Worm (Caenorhabditis elegans) whole organism, young adult: Measurements from ENCODE around the gene cone-1.
"Not testable (repeated sequence)": the region's sequence is repeated elsewhere in the genome, so short reads cannot be mapped to it uniquely, and the experiment has no call there.

Experiments used
- B0261.1 ChIP-seq: sonication (generic microtip); optimal IDR thresholded peaks from 2 replicates; lab custom pipeline; 2016; ENCODE audit warnings: mild to moderate bottlenecking, missing genetic modification characterization, moderate library complexity, missing compliant biosample characterization
- D2030.7 ChIP-seq: fragments of 200-800 bp; sonication (Bioruptor generic); IDR thresholded peaks from 2 replicates; pipeline ENCODE4 v1.3.6; 2022; ENCODE audit warnings: missing genetic modification reagents, missing genetic modification characterization, missing compliant biosample characterization
- F33H1.4 ChIP-seq: fragments of 200-800 bp; sonication (Bioruptor generic); IDR thresholded peaks from 2 replicates; pipeline ENCODE4 v1.3.6; 2022; ENCODE audit warnings: missing genetic modification reagents, missing genetic modification characterization, missing compliant biosample characterization
- F39B2.1 ChIP-seq: fragments of 200-800 bp; sonication (Bioruptor generic); IDR thresholded peaks from 2 replicates; pipeline ENCODE4 v1.3.6; 2022; ENCODE audit warnings: missing genetic modification reagents, missing genetic modification characterization, missing compliant biosample characterization
- Y53F4B.3 ChIP-seq: fragments of 200-800 bp; sonication (Bioruptor generic); IDR thresholded peaks from 2 replicates; pipeline ENCODE4 v1.3.6; 2022; ENCODE audit warnings: missing genetic modification reagents, missing genetic modification characterization, missing compliant biosample characterization
- Y53G8AR.9 ChIP-seq: fragments of 200-800 bp; sonication (Bioruptor generic); conservative IDR thresholded peaks from 2 replicates; pipeline ENCODE4 v1.3.6; 2022; ENCODE audit warnings: missing genetic modification reagents, missing genetic modification characterization, missing compliant biosample characterization
- Y95B8A.8 ChIP-seq: fragments of 200-800 bp; sonication (Bioruptor generic); IDR thresholded peaks from 2 replicates; pipeline ENCODE4 v1.3.6; 2022; ENCODE audit warnings: missing genetic modification reagents, missing genetic modification characterization, missing compliant biosample characterization
- aptf-3 ChIP-seq: fragments of 200-800 bp; sonication (Bioruptor generic); IDR thresholded peaks from 2 replicates; pipeline ENCODE4 v1.3.6; 2022; ENCODE audit warnings: missing genetic modification characterization, missing compliant biosample characterization
- attf-3 ChIP-seq: fragments of 200-800 bp; sonication (Bioruptor generic); conservative IDR thresholded peaks from 2 replicates; pipeline ENCODE4 v1.3.6; 2022; ENCODE audit warnings: missing genetic modification reagents, missing genetic modification characterization, missing compliant biosample characterization
- attf-6 ChIP-seq: fragments of 200-800 bp; sonication (Bioruptor generic); IDR thresholded peaks from 2 replicates; pipeline ENCODE4 v1.3.6; 2022; ENCODE audit warnings: missing genetic modification reagents, missing genetic modification characterization, missing compliant biosample characterization
- bed-1 ChIP-seq: fragments of 200-800 bp; sonication (Bioruptor generic); IDR thresholded peaks from 2 replicates; pipeline ENCODE4 v1.3.6; 2022; ENCODE audit warnings: missing genetic modification reagents, missing genetic modification characterization, missing compliant biosample characterization
- cebp-2 ChIP-seq: fragments of 200-800 bp; sonication (Bioruptor generic); IDR thresholded peaks from 2 replicates; pipeline ENCODE4 v1.3.6; 2022; ENCODE audit warnings: missing genetic modification characterization, missing compliant biosample characterization
- ceh-100 ChIP-seq: fragments of 200-800 bp; sonication (Bioruptor generic); IDR thresholded peaks from 2 replicates; pipeline ENCODE4 v1.3.6; 2022; ENCODE audit warnings: missing genetic modification reagents, missing genetic modification characterization, missing compliant biosample characterization
- ceh-40 ChIP-seq: fragments of 200-800 bp; sonication (Bioruptor generic); IDR thresholded peaks from 2 replicates; pipeline ENCODE4 v1.3.6; 2022; ENCODE audit warnings: missing genetic modification characterization, missing compliant biosample characterization
- ceh-58 ChIP-seq: fragments of 200-800 bp; sonication (Bioruptor generic); IDR thresholded peaks from 2 replicates; pipeline ENCODE4 v1.3.6; 2022; ENCODE audit warnings: missing genetic modification characterization, missing compliant biosample characterization
- ceh-91 ChIP-seq: fragments of 200-800 bp; sonication (Bioruptor generic); IDR thresholded peaks from 2 replicates; pipeline ENCODE4 v1.3.6; 2022; ENCODE audit warnings: missing genetic modification reagents, missing genetic modification characterization, missing compliant biosample characterization
- egl-18 ChIP-seq: fragments of 200-800 bp; sonication (Bioruptor generic); IDR thresholded peaks from 2 replicates; pipeline ENCODE4 v1.3.6; 2022; ENCODE audit warnings: missing genetic modification reagents, missing genetic modification characterization, missing compliant biosample characterization
- egrh-3 ChIP-seq: fragments of 200-800 bp; sonication (Bioruptor generic); IDR thresholded peaks from 2 replicates; pipeline ENCODE4 v1.3.6; 2022; ENCODE audit warnings: missing genetic modification reagents, missing genetic modification characterization, missing compliant biosample characterization
- him-1 ChIP-seq: sonication (generic microtip); optimal IDR thresholded peaks from 2 replicates; lab custom pipeline; 2016; ENCODE audit warnings: missing genotype, missing genetic modification reagents, missing genetic modification characterization, missing compliant biosample characterization
- hmg-1.2 ChIP-seq: fragments of 200-800 bp; sonication (Bioruptor generic); IDR thresholded peaks from 2 replicates; pipeline ENCODE4 v1.3.6; 2022; ENCODE audit warnings: missing genetic modification reagents, missing genetic modification characterization, missing compliant biosample characterization
- hmg-20 ChIP-seq: fragments of 200-800 bp; sonication (Bioruptor generic); IDR thresholded peaks from 2 replicates; pipeline ENCODE4 v1.3.6; 2022; ENCODE audit warnings: missing genetic modification reagents, missing genetic modification characterization, missing compliant biosample characterization
- hsf-1 ChIP-seq: fragments of 200-800 bp; sonication (Bioruptor generic); IDR thresholded peaks from 2 replicates; pipeline ENCODE4 v1.3.6; 2022; ENCODE audit warnings: missing genetic modification reagents, missing genetic modification characterization, missing compliant biosample characterization
- lag-1 ChIP-seq: fragments of 200-800 bp; sonication (Bioruptor generic); IDR thresholded peaks from 2 replicates; pipeline ENCODE4 v1.3.6; 2022; ENCODE audit warnings: missing genetic modification reagents, missing genetic modification characterization, missing compliant biosample characterization
- let-526 ChIP-seq: fragments of 200-800 bp; sonication (Bioruptor generic); IDR thresholded peaks from 2 replicates; pipeline ENCODE4 v1.3.6; 2022; ENCODE audit warnings: missing genetic modification reagents, missing genetic modification characterization, missing compliant biosample characterization
- madf-3 ChIP-seq: fragments of 200-800 bp; sonication (Bioruptor generic); IDR thresholded peaks from 2 replicates; pipeline ENCODE4 v1.3.6; 2022; ENCODE audit warnings: missing genetic modification reagents, missing genetic modification characterization, missing compliant biosample characterization
- madf-6 ChIP-seq: fragments of 200-800 bp; sonication (Bioruptor generic); IDR thresholded peaks from 2 replicates; pipeline ENCODE4 v1.3.6; 2022; ENCODE audit warnings: missing genetic modification reagents, missing genetic modification characterization, missing compliant biosample characterization
- mcd-1 ChIP-seq: fragments of 200-800 bp; sonication (Bioruptor generic); IDR thresholded peaks from 2 replicates; pipeline ENCODE4 v1.3.6; 2022; ENCODE audit warnings: missing genetic modification reagents, missing genetic modification characterization, missing compliant biosample characterization
- nfya-2 ChIP-seq: fragments of 200-800 bp; sonication (Bioruptor generic); IDR thresholded peaks from 2 replicates; pipeline ENCODE4 v1.3.6; 2022; ENCODE audit warnings: missing genetic modification reagents, missing genetic modification characterization, missing compliant biosample characterization
- nfyb-1 ChIP-seq: fragments of 200-800 bp; sonication (Bioruptor generic); IDR thresholded peaks from 2 replicates; pipeline ENCODE4 v1.3.6; 2022; ENCODE audit warnings: missing genetic modification reagents, missing genetic modification characterization, missing compliant biosample characterization
- pbrm-1 ChIP-seq: fragments of 200-800 bp; sonication (Bioruptor generic); IDR thresholded peaks from 2 replicates; pipeline ENCODE4 v1.3.6; 2022; ENCODE audit warnings: missing genetic modification reagents, missing genetic modification characterization, missing compliant biosample characterization
- rpc-1 ChIP-seq, 2 experiments: fragments of 150-350 bp in 1 of 2; sonication (generic microtip) in 1 of 2; optimal IDR thresholded peaks; 2 replicates each; lab custom pipeline; 2014 to 2018; ENCODE audit warnings: missing biosample characterization in 1 of 2, missing genetic modification characterization in 1 of 2, missing genetic modification reagents in 1 of 2, missing genotype in 1 of 2
- sea-2 ChIP-seq: fragments of 200-800 bp; sonication (Bioruptor generic); IDR thresholded peaks from 2 replicates; pipeline ENCODE4 v1.3.6; 2022; ENCODE audit warnings: missing genetic modification characterization, missing compliant biosample characterization
- snpc-4 ChIP-seq, 5 experiments: fragments of 150-350 bp in 1 of 5; sonication (generic microtip) in 4 of 5; optimal IDR thresholded peaks; 2 replicates each; lab custom pipeline; 2014 to 2018; ENCODE audit warnings: missing genetic modification characterization in 5 of 5, missing biosample characterization in 3 of 5, antibody characterized with exemption in 2 of 5, mild to moderate bottlenecking in 2 of 5, missing compliant biosample characterization in 2 of 5, missing genotype in 2 of 5, moderate library complexity in 2 of 5, missing genetic modification reagents in 1 of 5
- tbp1 ChIP-seq: fragments of 200-800 bp; sonication (Bioruptor generic); optimal IDR thresholded peaks from 2 replicates; lab custom pipeline; 2018; ENCODE audit warnings: mild to moderate bottlenecking, missing genetic modification characterization, missing compliant biosample characterization
- ztf-28 ChIP-seq: fragments of 200-800 bp; sonication (Bioruptor generic); IDR thresholded peaks from 2 replicates; pipeline ENCODE4 v1.3.6; 2022; ENCODE audit warnings: missing genetic modification reagents, missing genetic modification characterization, missing compliant biosample characterization
- ztf-6 ChIP-seq: fragments of 200-800 bp; sonication (Bioruptor generic); IDR thresholded peaks from 2 replicates; pipeline ENCODE4 v1.3.6; 2022; ENCODE audit warnings: missing genetic modification reagents, missing genetic modification characterization, missing compliant biosample characterization

cone-1 gene

DNA sequence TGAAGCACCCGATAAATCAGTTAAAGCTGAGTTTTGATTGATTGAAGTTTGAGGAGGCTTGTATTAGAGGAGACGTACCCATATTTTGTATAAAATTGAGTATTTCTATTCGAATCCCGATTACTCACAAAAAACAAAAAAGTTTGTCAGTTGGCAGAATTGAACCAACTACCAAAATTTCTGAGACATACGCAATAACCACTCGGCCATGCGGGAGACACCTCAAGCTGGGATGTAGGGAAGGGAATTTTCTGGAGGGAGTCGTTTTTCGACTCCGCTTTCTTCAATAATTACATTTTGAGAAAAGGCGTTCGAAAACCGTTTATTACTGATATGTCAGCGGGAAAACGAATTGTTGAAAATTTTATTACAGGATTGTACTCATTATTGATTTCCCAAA lies 35.7 kb upstream of the cone-1 start:
- TF ChIP-seq madf-6 (GFP tag; lab: Robert Waterston, UW) (peak; percentile 53; the same call in 1 of the 2 replicates), let-526 (GFP tag; lab: Robert Waterston, UW) (peak; percentile 36; the same call in 1 of the 2 replicates), D2030.7 (GFP tag; lab: Robert Waterston, UW) (peak; percentile 16; the same call in 1 of the 2 replicates), rpc-1 (optimal IDR thresholded peaks at IDR 0.05; lab: Kevin White, UChicago) (peak; percentile 26), rpc-1 (tag; optimal IDR thresholded peaks at IDR 0.05; lab: Kevin White, UChicago) (peak; percentile 50), hmg-1.2 (GFP tag; lab: Robert Waterston, UW) (peak; percentile 48), B0261.1 (tag; lab: Kevin White, UChicago) (peak; percentile 55), tbp1 (GFP tag; lab: Kevin White, UChicago) (peak; percentile 83), ztf-28 (0 out of 2 replicates have a peak, but pooled peaks have one; percentile 12), snpc-4 (tag; optimal IDR thresholded peaks at IDR 0.05; lab: Kevin White, UChicago) (peak in 1 of 4 experiments; percentile 15), him-1 (tag; lab: Kevin White, UChicago) (peak; percentile 18), nfyb-1 (GFP tag; lab: Robert Waterston, UW) (peak; percentile 63; the same call in 1 of the 2 replicates), hsf-1 (GFP tag; lab: Robert Waterston, UW) (0 out of 2 replicates have a peak, but pooled peaks have one; percentile 39), aptf-3 (GFP tag; lab: Robert Waterston, UW) (0 out of 2 replicates have a peak, but pooled peaks have one; percentile 59), F33H1.4 (0 out of 2 replicates have a peak, but pooled peaks have one; percentile 12), mcd-1 (GFP tag; lab: Robert Waterston, UW) (peak; percentile 50; the same call in 1 of the 2 replicates)
- TF ChIP-seq snpc-4 (GFP tag; optimal IDR thresholded peaks at IDR 0.05; lab: Kevin White, UChicago), result not testable (repeated sequence)

ce11 chrIII:2497270-2498201 lies 32.9 kb upstream of the cone-1 start:
- TF ChIP-seq sea-2 (GFP tag; lab: Robert Waterston, UW), result peak; percentile 31; the same call in 1 of the 2 replicates
- peak; percentile 79 for TF ChIP-seq ceh-91 (GFP tag; lab: Robert Waterston, UW)
- peak; percentile 28; the same call in 1 of the 2 replicates for TF ChIP-seq hmg-1.2 (GFP tag; lab: Robert Waterston, UW)
- TF ChIP-seq hmg-20 (GFP tag; lab: Robert Waterston, UW), result peak; percentile 75; the same call in 1 of the 2 replicates
- 0 out of 2 replicates have a peak, but pooled peaks have one; percentile 35 for TF ChIP-seq ceh-40 (GFP tag; lab: Robert Waterston, UW)
- TF ChIP-seq attf-6 (GFP tag; lab: Robert Waterston, UW), result peak; percentile 81
- peak; percentile 99 for TF ChIP-seq ceh-58 (GFP tag; lab: Robert Waterston, UW)
- peak; percentile 84 for TF ChIP-seq hsf-1 (GFP tag; lab: Robert Waterston, UW)
- TF ChIP-seq Y53G8AR.9 (GFP tag; lab: Robert Waterston, UW), result peak; percentile 71
- peak; percentile 87; the same call in 1 of the 2 replicates for TF ChIP-seq let-526 (GFP tag; lab: Robert Waterston, UW)
- TF ChIP-seq egl-18, result peak; percentile 74; the same call in 1 of the 2 replicates
- TF ChIP-seq F39B2.1 (GFP tag; lab: Robert Waterston, UW), result peak; percentile 93
- TF ChIP-seq D2030.7 (GFP tag; lab: Robert Waterston, UW), result 0 out of 2 replicates have a peak, but pooled peaks have one; percentile 21
- peak; percentile 62 for TF ChIP-seq attf-3 (GFP tag; lab: Robert Waterston, UW)
- TF ChIP-seq lag-1, result peak; percentile 98; the same call in 1 of the 2 replicates
- peak; percentile 75; the same call in 1 of the 2 replicates for TF ChIP-seq Y95B8A.8
- peak; percentile 93 for TF ChIP-seq cebp-2
- peak; percentile 90; the same call in 1 of the 2 replicates for TF ChIP-seq nfya-2
- TF ChIP-seq madf-3, result peak; percentile 95
- peak; percentile 98 for TF ChIP-seq bed-1
- TF ChIP-seq egrh-3 (GFP tag; lab: Robert Waterston, UW), result peak; percentile 100
- TF ChIP-seq ztf-6, result peak; percentile 87; the same call in 1 of the 2 replicates
- peak; percentile 38; the same call in 1 of the 2 replicates for TF ChIP-seq ceh-100
- peak; percentile 40; the same call in 1 of the 2 replicates for TF ChIP-seq F33H1.4
- peak; percentile 18; the same call in 1 of the 2 replicates for TF ChIP-seq pbrm-1 (GFP tag; lab: Robert Waterston, UW)
- peak; percentile 100 for TF ChIP-seq Y53F4B.3
